Fruit fly (Drosophila melanogaster) whole organism, adult: Measurements from ENCODE around the gene CG45066.

Source experiments
- CG11617 ChIP-seq: fragments of 200-800 bp; sonication (Bioruptor generic); optimal IDR thresholded peaks from 2 replicates; lab custom pipeline; 2017; ENCODE audit warnings: mild to moderate bottlenecking, missing biosample characterization, missing genetic modification reagents, missing genetic modification characterization
- CG12768 ChIP-seq: fragments of 200-800 bp; sonication (Bioruptor generic); optimal IDR thresholded peaks from 2 replicates; lab custom pipeline; 2017; ENCODE audit warnings: missing biosample characterization, missing genetic modification characterization, mild to moderate bottlenecking, moderate library complexity, missing genetic modification reagents
- CG14711 ChIP-seq: fragments of 200-800 bp; sonication (Bioruptor generic); optimal IDR thresholded peaks from 2 replicates; lab custom pipeline; 2018; ENCODE audit warnings: missing biosample characterization, mild to moderate bottlenecking, missing genetic modification characterization, moderate library complexity
- CG1620 ChIP-seq: fragments of 200-800 bp; sonication (Bioruptor generic); optimal IDR thresholded peaks from 2 replicates; lab custom pipeline; 2016; ENCODE audit warnings: missing biosample characterization, missing genetic modification characterization
- CG33017 ChIP-seq: fragments of 200-800 bp; sonication (Bioruptor generic); optimal IDR thresholded peaks from 2 replicates; lab custom pipeline; 2018; ENCODE audit warnings: missing biosample characterization, mild to moderate bottlenecking, missing genetic modification characterization, moderate library complexity
- CG5204 ChIP-seq: fragments of 200-800 bp; sonication (Bioruptor generic); optimal IDR thresholded peaks from 2 replicates; lab custom pipeline; 2016; ENCODE audit warnings: missing biosample characterization, missing genetic modification characterization
- CG7045 ChIP-seq: fragments of 200-800 bp; sonication (Bioruptor generic); optimal IDR thresholded peaks from 2 replicates; lab custom pipeline; 2017; ENCODE audit warnings: missing biosample characterization, mild to moderate bottlenecking, missing genetic modification characterization
- CG7101 ChIP-seq: fragments of 200-800 bp; sonication (Bioruptor generic); optimal IDR thresholded peaks from 2 replicates; lab custom pipeline; 2018; ENCODE audit warnings: missing biosample characterization, mild to moderate bottlenecking, missing genetic modification characterization, moderate library complexity
- Clk ChIP-seq: fragments of 200-800 bp; sonication (Bioruptor generic); optimal IDR thresholded peaks from 2 replicates; lab custom pipeline; 2017; ENCODE audit warnings: missing biosample characterization, missing genetic modification characterization
- Crg-1 ChIP-seq: fragments of 200-800 bp; sonication (Bioruptor generic); optimal IDR thresholded peaks from 2 replicates; lab custom pipeline; 2016; ENCODE audit warnings: missing biosample characterization, missing genetic modification characterization
- Hr96 ChIP-seq: fragments of 200-800 bp; sonication (Bioruptor generic); optimal IDR thresholded peaks from 2 replicates; lab custom pipeline; 2016; ENCODE audit warnings: missing biosample characterization, missing genetic modification characterization
- Mnt ChIP-seq: fragments of 200-800 bp; sonication (Bioruptor generic); optimal IDR thresholded peaks from 2 replicates; lab custom pipeline; 2016; ENCODE audit warnings: missing biosample characterization, mild to moderate bottlenecking, missing genetic modification characterization
- bab1 ChIP-seq: fragments of 200-800 bp; sonication (Bioruptor generic); optimal IDR thresholded peaks from 3 replicates; lab custom pipeline; 2019; ENCODE audit warnings: missing biosample characterization, mild to moderate bottlenecking, missing genetic modification characterization, moderate library complexity
- cic ChIP-seq: fragments of 200-800 bp; sonication (Bioruptor generic); optimal IDR thresholded peaks from 2 replicates; lab custom pipeline; 2017; ENCODE audit warnings: missing biosample characterization, mild to moderate bottlenecking, missing genetic modification characterization, moderate library complexity
- cnc ChIP-seq, 2 experiments: fragments of >200 bp; optimal IDR thresholded peaks; 2 replicates each; lab custom pipeline; 2017
- kay ChIP-seq: fragments of 200-800 bp; sonication (Bioruptor generic); peaks from one replicate; lab custom pipeline; 2016; ENCODE audit warnings: missing biosample characterization, missing genetic modification characterization, borderline replicate concordance
- ovo ChIP-seq: fragments of 200-800 bp; sonication (Bioruptor generic); optimal IDR thresholded peaks from 2 replicates; lab custom pipeline; 2016; ENCODE audit warnings: missing biosample characterization, missing genetic modification characterization
- pad ChIP-seq: fragments of 200-800 bp; sonication (Bioruptor generic); optimal IDR thresholded peaks from 3 replicates; lab custom pipeline; 2017; ENCODE audit warnings: missing biosample characterization, missing genetic modification characterization, mild to moderate bottlenecking, moderate library complexity, missing genetic modification reagents
- tj ChIP-seq: fragments of 200-800 bp; sonication (Bioruptor generic); optimal IDR thresholded peaks from 3 replicates; lab custom pipeline; 2017; ENCODE audit warnings: missing biosample characterization, mild to moderate bottlenecking, missing genetic modification characterization, moderate library complexity
- toe ChIP-seq: fragments of 200-800 bp; sonication (Bioruptor generic); optimal IDR thresholded peaks from 2 replicates; lab custom pipeline; 2016; ENCODE audit warnings: missing biosample characterization, missing genetic modification characterization

CG45066 gene

dm6 chr3L:3106908-3107821 is 3.9 kb downstream of the CG45066 start, which contains the start of gene Cht7:
TSS of gene Cht7 (minus strand) at chr3L:3106958.
- no peak for TF ChIP-seq Hr96
- TF ChIP-seq CG5204 (GFP tag; lab: Kevin White, UChicago): peak; percentile 43
- TF ChIP-seq CG11617 (GFP tag; lab: Kevin White, UChicago): no peak
- no peak for TF ChIP-seq ovo (GFP tag; lab: Kevin White, UChicago)
- TF ChIP-seq toe (GFP tag; lab: Kevin White, UChicago): no peak

dm6 chr3L:3106146-3106545 is 4.9 kb downstream of the CG45066 start:
- TF ChIP-seq tj (GFP tag; lab: Kevin White, UChicago) (no peak), bab1 (GFP tag; lab: Kevin White, UChicago) (no peak), Hr96 (no peak), cnc (optimal IDR thresholded peaks at IDR 0.05; lab: Kevin White, UChicago) (no peak), CG7101 (tag; lab: Kevin White, UChicago) (no peak), pad (GFP tag; lab: Kevin White, UChicago) (no peak), CG33017 (no peak), CG1620 (GFP tag; lab: Kevin White, UChicago) (no peak), ovo (GFP tag; lab: Kevin White, UChicago) (no peak)

- TF ChIP-seq ovo (GFP tag; lab: Kevin White, UChicago) (no peak), Clk (no peak), cic (GFP tag; lab: Kevin White, UChicago) (no peak), CG14711 (tag; lab: Kevin White, UChicago) (no peak), Hr96 (no peak), bab1 (GFP tag; lab: Kevin White, UChicago) (no peak), CG7045 (no peak), Crg-1 (GFP tag; lab: Kevin White, UChicago) (no peak), tj (GFP tag; lab: Kevin White, UChicago) (no peak), toe (GFP tag; lab: Kevin White, UChicago) (no peak), CG1620 (GFP tag; lab: Kevin White, UChicago) (no peak)
Observed at dm6 chr3L:3105531-3105930, 5.5 kb downstream of the CG45066 start.

- TF ChIP-seq tj (GFP tag; lab: Kevin White, UChicago) (no peak), CG14711 (tag; lab: Kevin White, UChicago) (no peak), ovo (GFP tag; lab: Kevin White, UChicago) (no peak), CG12768 (GFP tag; lab: Kevin White, UChicago) (no peak), toe (GFP tag; lab: Kevin White, UChicago) (no peak), CG1620 (GFP tag; lab: Kevin White, UChicago) (no peak), CG11617 (GFP tag; lab: Kevin White, UChicago) (no peak), CG7045 (no peak), Hr96 (no peak), Clk (no peak), kay (GFP tag; lab: Kevin White, UChicago) (no peak), pad (GFP tag; lab: Kevin White, UChicago) (no peak), CG5204 (GFP tag; lab: Kevin White, UChicago) (no peak), bab1 (GFP tag; lab: Kevin White, UChicago) (no peak), CG33017 (no peak), Crg-1 (GFP tag; lab: Kevin White, UChicago) (no peak), cnc (optimal IDR thresholded peaks at IDR 0.05; lab: Kevin White, UChicago) (no peak), Mnt (GFP tag; lab: Kevin White, UChicago) (no peak)
Observed at dm6 chr3L:3102506-3103023, 8.5 kb downstream of the CG45066 start.

dm6 chr3L:3101157-3101556 is 9.9 kb downstream of the CG45066 start:
- TF ChIP-seq cic (GFP tag; lab: Kevin White, UChicago): no peak
- no peak for TF ChIP-seq CG12768 (GFP tag; lab: Kevin White, UChicago)
- TF ChIP-seq CG14711 (tag; lab: Kevin White, UChicago): no peak
- TF ChIP-seq Crg-1 (GFP tag; lab: Kevin White, UChicago): no peak
- TF ChIP-seq cnc (optimal IDR thresholded peaks at IDR 0.05; lab: Kevin White, UChicago): no peak
- no peak for TF ChIP-seq pad (GFP tag; lab: Kevin White, UChicago)
- TF ChIP-seq Clk: no peak
- no peak for TF ChIP-seq CG1620 (GFP tag; lab: Kevin White, UChicago)

- TF ChIP-seq CG33017 (no peak), toe (GFP tag; lab: Kevin White, UChicago) (no peak), Mnt (GFP tag; lab: Kevin White, UChicago) (no peak), bab1 (GFP tag; lab: Kevin White, UChicago) (no peak), cnc (optimal IDR thresholded peaks at IDR 0.05; lab: Kevin White, UChicago) (no peak), CG11617 (GFP tag; lab: Kevin White, UChicago) (no peak), CG14711 (tag; lab: Kevin White, UChicago) (no peak), ovo (GFP tag; lab: Kevin White, UChicago) (no peak), pad (GFP tag; lab: Kevin White, UChicago) (no peak), Hr96 (no peak)
Observed at dm6 chr3L:3098778-3099429, 12.1 kb downstream of the CG45066 start.
